Worm (Caenorhabditis elegans) whole organism, dauer: Measurements from ENCODE around the gene F14F3.5.

Experiments used
- unc-62 ChIP-seq: sonication (generic microtip); optimal IDR thresholded peaks from 2 replicates; lab custom pipeline; 2017; ENCODE audit warnings: missing biosample characterization, missing genetic modification reagents, missing genetic modification characterization

Gene F14F3.5

DNA sequence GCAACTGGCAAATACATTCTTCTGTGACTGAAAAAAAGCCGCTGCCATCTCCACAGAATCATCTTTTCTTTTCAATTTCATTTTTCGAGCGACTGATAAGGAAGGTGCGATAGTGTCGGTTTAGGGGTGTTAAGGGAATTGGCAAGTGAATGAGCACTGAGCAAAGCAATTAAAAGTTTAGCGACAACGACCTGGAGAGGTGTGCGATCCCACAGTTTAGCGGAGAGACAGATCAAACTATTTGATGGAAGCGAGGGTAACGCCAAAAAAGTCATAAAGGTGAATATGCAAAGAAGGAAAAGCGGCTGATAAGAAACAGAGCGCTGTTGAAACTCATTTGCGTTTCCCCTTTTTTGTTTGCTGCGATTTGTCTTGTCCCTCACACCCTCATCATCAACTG lies at the start of gene F14F3.5, which contains the start of gene slcf-1:
Gene F14F3.5 (minus strand): TSS at position 234 of the 400 bp plus-strand sequence.
Gene slcf-1 (plus strand): TSS at position 302 of the 400 bp plus-strand sequence.
- no peak for TF ChIP-seq unc-62 (GFP tag; lab: Kevin White, UChicago)

DNA sequence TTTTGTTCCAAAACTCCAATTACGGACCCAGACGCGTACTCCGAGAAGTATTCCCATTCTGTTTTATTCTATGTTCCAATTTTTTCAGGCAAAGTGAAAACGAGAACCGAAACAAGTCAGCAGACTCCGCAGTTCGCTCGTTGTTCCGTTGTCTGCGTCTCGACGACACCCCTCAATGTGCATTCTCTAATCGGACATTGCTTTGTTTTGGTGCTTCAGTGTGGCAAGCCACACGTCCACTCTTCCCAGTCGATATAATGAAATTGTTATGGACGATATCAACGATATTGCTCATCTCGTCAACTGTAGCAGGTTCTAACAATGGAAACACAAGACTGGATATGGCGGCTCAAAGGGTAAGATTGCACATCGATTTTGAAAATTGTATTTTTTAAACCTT lies 47.8 kb upstream of the F14F3.5 start, which contains the start of gene nhx-5:
Gene nhx-5 (plus strand): TSS at position 82 of the 400 bp plus-strand sequence.
- TF ChIP-seq unc-62 (GFP tag; lab: Kevin White, UChicago) = no peak

DNA sequence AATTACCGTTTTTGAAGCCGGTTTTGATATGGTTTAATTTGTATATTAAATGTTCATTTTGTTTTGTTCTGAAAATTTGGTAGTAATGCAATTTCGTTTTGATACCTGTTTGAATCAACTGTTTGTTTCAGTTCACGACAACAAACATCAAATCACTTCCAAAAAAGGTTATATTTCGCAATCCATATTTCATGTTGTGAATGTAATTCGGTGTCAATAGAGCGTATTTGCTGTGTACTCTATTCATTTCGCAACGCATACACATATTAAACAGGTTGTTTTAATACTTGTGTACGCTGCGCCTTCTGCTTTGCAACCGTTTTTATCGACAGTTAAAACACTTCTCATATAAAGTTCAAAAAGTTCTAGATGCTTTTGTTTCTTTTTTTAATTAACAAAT lies 47.4 kb upstream of the F14F3.5 start:
- no peak for TF ChIP-seq unc-62 (GFP tag; lab: Kevin White, UChicago)

DNA sequence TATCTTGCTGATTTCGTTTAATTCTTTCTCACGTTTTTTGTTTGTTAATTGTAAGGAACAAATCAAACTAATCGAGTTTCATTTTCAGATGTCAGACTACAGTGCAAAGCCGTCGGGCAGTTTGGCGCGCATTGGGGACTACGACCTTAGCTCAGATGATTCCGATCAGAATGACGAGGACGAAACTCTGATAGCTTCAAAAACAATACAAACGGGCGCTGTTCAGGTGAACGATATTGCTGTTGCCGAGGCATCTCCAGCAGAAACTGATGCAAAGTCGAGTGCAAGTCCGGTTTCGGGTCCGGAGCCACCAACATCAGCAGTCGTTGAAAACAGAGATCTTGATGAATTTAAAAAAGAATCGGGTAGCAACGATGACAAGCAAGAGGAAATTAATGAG lies 40.2 kb upstream of the F14F3.5 start, which contains the start of gene bet-2:
Gene bet-2 (plus strand): TSS at position 89 of the 400 bp plus-strand sequence.
- TF ChIP-seq unc-62 (GFP tag; lab: Kevin White, UChicago) = no peak

DNA sequence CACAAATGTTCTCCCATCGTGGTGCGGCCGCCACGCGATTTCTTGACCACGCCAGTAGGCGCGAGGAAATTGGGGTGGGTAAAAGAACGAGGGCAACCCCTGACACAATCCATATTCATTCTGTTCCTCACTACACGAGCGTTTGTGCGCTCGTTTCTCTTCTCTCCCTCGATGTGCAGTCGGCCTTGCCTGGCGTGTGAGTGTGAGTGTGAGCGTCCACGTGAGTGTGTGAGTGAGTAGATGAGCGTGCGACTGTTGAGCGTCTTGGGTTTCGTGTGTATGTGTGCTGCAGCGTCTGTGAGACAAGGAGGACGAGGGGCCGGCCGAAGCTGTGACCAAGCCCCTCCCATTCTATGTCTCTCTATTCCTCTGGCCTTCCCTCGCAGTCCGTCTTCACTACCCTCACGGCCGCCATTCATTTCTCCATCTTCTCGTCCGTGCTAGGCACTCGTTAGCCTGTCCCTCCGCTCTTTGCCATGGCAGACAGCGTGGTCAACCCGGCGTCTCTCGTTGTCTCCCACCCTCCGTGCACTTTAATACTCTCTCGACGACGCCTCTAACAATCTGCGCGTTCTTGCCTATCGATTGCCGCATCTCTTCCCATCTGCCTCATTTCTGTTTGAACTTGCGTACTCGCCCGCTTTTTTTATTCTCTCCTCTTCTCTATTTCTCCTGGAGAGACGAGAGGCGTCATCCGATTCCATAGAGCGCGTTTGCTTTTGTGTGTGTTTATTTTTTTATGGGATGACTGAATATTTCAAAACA lies 39.5 kb upstream of the F14F3.5 start:
- TF ChIP-seq unc-62 (GFP tag; lab: Kevin White, UChicago) = peak; percentile 41

DNA sequence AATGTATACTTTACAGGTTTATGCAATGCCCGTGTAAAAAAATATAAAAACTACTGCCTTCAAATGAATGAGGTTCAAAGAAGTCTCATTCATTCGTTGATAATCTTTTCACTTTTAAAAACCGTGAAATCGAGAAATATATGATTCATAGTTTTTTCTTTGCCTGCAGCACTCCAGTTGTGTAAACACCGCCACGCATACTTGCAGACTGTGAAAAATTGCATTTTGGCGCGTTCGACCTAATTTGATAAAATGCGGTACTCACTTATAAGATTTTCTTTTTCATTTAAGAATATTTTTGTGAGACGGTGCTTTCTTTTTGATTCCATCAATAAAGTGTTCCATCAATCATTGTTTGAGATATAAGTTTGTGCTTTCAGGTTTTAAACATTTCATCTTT lies 37.7 kb upstream of the F14F3.5 start:
- no peak for TF ChIP-seq unc-62 (GFP tag; lab: Kevin White, UChicago)

DNA sequence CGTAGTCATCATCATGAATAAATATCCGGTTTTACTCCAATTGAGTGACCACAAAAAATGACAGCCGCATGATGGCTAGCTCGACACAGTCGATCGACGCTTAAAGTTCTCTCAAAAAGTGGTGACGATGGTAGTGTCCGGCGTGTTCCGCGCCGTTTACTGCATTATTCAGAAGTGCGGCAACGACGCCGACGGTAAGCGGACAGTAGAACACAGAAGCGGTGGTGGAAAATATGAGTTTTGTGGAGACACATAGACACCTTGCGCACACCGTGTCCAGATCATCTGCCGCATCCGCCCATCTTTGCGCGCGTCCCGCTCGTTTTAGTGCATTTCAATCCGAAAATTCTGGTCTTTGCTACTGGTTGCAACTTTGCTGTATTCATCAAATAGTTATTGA lies 30.2 kb upstream of the F14F3.5 start, which contains the start of gene F59F5.7:
Gene F59F5.7 (plus strand): TSS at position 301 of the 400 bp plus-strand sequence.
- no peak for TF ChIP-seq unc-62 (GFP tag; lab: Kevin White, UChicago)

DNA sequence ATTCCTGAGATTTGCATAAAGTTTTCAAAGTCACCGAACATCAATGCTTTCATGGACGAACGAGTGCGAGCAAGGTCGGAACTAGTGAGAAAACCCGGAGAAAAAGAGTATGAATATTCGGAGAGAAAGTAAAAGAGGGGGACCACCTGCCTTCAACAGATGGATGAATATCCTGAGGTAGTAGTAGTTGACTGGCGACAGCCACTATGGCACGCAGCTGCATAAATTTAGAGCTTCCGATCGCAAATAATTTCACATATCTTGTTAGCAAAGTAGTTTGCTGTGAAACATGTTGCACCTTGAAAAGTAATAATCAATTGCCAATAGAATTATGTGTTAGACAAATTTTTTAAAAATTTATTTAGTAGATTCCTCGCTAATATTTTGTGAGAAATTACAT lies 27.7 kb upstream of the F14F3.5 start:
- TF ChIP-seq unc-62 (GFP tag; lab: Kevin White, UChicago) = no peak

DNA sequence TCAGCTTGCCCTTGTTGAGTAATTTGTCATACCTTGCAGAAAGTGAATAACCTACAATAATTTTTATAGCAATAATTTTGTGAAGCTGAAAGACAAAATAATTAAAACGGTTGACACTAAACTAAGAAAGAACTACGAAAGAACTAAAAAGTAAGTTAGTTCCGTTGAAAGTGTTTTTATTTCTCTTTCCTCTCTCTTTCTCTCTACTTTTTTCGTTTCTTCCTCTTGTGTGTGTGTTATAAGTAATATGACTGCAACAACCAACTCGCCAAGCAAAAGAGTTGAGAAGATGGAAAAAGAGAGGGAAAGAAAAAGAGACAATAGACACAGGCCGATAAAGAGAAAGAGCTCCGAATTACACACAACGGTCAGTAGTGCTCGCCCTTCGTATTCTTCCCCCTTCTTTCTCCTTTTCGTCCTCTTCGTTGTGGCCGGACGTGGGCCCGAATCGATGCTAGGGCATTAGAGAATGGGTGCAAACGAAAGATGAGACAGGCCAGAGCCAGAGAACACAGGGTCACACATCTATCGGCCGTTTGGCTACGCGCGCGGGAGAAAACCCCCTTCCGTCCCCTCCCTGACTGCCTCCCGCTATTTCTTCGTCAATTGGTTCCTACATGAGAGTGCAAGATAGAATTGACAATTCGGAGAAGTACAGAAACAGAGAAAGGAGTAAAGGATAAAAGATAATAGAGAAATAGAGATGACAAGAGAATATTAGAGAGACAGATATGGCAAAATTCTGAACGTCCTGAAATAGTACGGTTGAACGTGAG lies 26.4 kb upstream of the F14F3.5 start, which contains the start of gene syd-2:
Gene syd-2 (minus strand): TSS at position 51 of the 776 bp plus-strand sequence.
- TF ChIP-seq unc-62 (GFP tag; lab: Kevin White, UChicago) = no peak

DNA sequence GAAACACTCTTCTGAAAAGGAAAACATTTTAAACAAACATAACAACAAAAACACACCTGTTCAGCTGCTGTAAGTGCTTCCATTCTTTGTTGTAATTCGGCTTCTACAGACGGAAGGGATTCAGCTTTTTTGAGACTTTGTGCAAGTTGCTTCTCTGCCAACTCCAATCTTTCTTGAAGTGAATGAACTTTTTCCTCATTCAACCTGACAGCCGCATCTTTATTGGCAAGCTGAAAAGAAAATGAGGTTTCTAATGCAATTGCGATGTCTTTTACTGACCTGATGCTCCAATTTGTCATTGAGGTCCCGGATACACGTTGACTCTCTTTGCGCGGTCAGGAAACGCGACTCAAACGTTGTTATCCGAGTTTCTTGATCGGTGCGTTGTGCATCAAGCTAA lies 24.0 kb upstream of the F14F3.5 start:
- no peak for TF ChIP-seq unc-62 (GFP tag; lab: Kevin White, UChicago)

DNA sequence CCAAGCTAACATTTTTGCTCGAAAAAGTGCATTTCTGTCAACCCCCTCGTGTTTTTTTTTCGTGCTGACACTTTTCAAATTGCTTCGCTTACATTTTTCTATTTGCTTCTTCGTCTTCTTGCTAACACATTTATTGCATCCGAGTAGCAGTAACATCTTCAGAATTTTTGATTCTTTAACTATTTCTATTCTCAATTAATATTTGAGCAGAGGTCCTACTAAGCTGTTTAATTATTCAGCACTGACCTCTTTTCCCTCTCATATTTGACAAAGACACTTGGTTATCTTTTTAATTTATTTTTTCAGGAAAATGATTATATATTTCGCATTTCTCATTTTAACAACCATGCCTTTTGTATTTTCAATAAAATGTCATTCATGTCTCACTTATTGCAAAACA lies 16.7 kb upstream of the F14F3.5 start, which contains the start of gene F59F5.5:
Gene F59F5.5 (plus strand): TSS at position 301 of the 400 bp plus-strand sequence.
- TF ChIP-seq unc-62 (GFP tag; lab: Kevin White, UChicago) = no peak

DNA sequence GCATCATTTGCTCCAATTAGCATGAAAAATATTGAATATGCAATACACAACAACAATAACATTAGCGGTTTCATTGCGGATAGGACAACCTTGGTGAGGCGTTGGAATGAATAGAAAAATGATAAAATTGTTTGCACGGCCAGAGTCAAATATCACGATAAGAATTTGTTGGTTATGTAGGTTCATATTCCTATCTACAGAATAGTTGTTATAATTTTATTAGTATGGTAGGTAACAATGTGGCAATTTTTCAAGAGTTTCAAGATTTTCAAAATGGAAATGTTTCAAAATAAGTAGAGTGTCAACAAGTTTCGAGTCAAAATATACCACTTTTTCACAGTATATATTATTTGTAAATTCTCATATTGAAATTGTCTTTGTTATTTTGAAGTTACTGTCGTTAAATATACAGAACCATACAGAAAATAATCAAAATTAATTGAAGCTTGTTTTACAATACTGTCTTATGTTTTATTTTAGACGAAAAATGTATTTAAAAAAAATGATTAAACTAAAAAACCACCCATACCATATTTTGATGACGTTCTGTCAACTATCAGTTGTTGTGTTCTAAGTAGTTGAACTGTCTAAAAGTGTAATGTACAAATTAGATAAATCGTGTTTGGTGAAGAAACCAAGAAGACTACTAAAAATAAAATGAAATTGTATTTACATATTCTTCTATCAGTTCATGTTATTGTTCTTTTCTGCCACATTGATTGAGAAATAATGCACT lies 13.5 kb upstream of the F14F3.5 start, which contains the start of the genes F59F5.3 and F59F5.4:
Gene F59F5.3 (minus strand): TSS at position 101 of the 736 bp plus-strand sequence.
Gene F59F5.4 (plus strand): TSS at position 686 of the 736 bp plus-strand sequence.
- TF ChIP-seq unc-62 (GFP tag; lab: Kevin White, UChicago) = no peak

DNA sequence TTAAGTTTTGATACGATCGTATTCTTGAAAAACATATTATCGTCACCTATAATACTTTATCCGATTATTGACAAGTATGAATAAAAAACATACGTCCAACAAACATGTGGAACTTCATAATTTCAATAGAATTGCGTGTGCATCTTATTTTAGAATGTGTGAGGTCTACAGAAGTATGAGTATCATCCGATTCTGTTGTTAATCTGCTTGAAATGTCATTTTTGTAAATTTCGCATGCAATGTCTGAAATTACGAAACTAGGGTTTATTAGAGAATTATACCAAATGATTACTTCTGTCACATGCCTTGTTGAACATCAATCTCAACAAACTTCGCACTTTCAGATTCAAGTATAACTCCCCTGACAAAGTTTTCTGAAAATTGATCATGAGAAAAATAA lies 12.8 kb upstream of the F14F3.5 start:
- TF ChIP-seq unc-62 (GFP tag; lab: Kevin White, UChicago) = no peak

DNA sequence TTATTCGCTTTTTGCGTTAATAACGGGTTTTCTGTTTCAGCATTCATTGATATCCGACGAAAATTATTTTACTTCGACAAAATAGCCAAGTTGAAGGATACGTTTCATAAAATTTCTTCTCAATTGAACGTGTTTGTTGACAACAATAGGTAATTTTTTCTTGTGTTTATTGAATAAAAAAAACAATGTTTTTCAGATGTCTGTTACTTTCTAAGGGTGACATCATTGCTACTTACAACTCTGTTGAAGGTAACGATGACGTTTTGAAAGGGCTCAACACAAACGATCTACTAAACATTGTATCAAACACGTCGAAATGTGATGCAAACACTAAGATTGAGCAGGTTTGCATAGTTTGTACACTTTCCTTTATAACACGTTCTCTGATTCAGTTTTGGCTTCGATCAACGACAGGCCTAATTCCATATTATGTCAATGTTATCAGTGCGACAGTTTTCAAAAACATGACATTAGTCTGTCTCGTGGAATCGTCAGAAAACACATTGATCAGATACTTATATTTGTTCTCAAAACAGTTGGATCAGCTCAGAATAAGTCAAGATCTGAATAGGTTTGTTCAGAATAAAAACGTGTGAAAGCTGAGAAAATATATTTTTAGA lies 5.7 kb upstream of the F14F3.5 start:
- no peak for TF ChIP-seq unc-62 (GFP tag; lab: Kevin White, UChicago)

DNA sequence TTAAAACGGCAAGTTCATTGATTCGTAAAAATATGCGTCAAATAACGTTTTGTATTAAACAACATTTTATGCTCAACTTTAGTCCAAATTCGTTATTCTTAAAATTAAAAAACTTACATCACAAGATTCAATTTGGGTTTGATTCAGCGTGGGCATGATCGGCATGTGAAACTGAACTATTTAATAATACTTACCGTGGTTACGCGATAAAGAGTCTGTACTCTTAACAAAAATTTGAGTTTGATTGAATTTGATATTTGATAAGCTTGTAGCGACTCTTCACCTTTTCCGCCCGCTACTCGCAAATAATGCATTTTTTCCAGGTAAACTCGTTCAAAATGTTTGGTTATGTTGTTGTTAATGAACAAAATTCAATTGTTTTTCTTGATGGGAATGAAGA lies 4.4 kb upstream of the F14F3.5 start, which contains the start of gene glo-3:
Gene glo-3 (plus strand): TSS at position 253 of the 400 bp plus-strand sequence.
- no peak for TF ChIP-seq unc-62 (GFP tag; lab: Kevin White, UChicago)
